Worm (Caenorhabditis elegans): ENCODE data around the gene sft-4.

sft-4 gene

ce11 chrX:5780672-5781182 is at the start of gene sft-4:
TSS of gene sft-4 (minus strand) at chrX:5780722.
- TF ChIP-seq egl-27 (tag; optimal IDR thresholded peaks at IDR 0.05), result no peak
- no peak for TF ChIP-seq unc-98 (GFP tag; IDR thresholded peaks at IDR 0.05)
- no peak for TF ChIP-seq C04F5.9 (tag; optimal IDR thresholded peaks at IDR 0.05)
- no peak for TF ChIP-seq ceh-82 (tag; optimal IDR thresholded peaks at IDR 0.05)
- peak; percentile 55 for TF ChIP-seq nhr-19 (GFP tag; conservative IDR thresholded peaks at IDR 0.05)
- TF ChIP-seq xbp-1 (tag; optimal IDR thresholded peaks at IDR 0.05), result no peak
- TF ChIP-seq mep-1 (tag; optimal IDR thresholded peaks at IDR 0.05), result peak; percentile 40
- TF ChIP-seq snu-23 (GFP tag; optimal IDR thresholded peaks at IDR 0.05), result peak; percentile 65
- peak; percentile 14 for TF ChIP-seq lir-3 (tag; optimal IDR thresholded peaks at IDR 0.05; ENCODE audit: poor library complexity)
- no peak for TF ChIP-seq irx-1 (tag; optimal IDR thresholded peaks at IDR 0.05)
- peak; percentile 26 for TF ChIP-seq dsc-1 (tag; optimal IDR thresholded peaks at IDR 0.05)
- TF ChIP-seq nhr-71 (tag; optimal IDR thresholded peaks at IDR 0.05), result peak; percentile 77
- TF ChIP-seq nhr-77 (tag; optimal IDR thresholded peaks at IDR 0.05), result no peak
- TF ChIP-seq ama-1 (optimal IDR thresholded peaks at IDR 0.05), result no peak
- TF ChIP-seq elt-2 (tag; optimal IDR thresholded peaks at IDR 0.05), result peak; percentile 9
- TF ChIP-seq pag-3 (tag; optimal IDR thresholded peaks at IDR 0.05; ENCODE audit: borderline replicate concordance, insufficient read depth), result no peak
- TF ChIP-seq lsy-2 (tag; optimal IDR thresholded peaks at IDR 0.05), result peak; percentile 39 to 40
- no peak for TF ChIP-seq unc-130 (tag; optimal IDR thresholded peaks at IDR 0.05)
- peak; percentile 44 for TF ChIP-seq blmp-1 (tag; optimal IDR thresholded peaks at IDR 0.05)
- no peak for TF ChIP-seq sup-37 (GFP tag; optimal IDR thresholded peaks at IDR 0.05)
- no peak for TF ChIP-seq snpc-4 (tag; optimal IDR thresholded peaks at IDR 0.05)
- no peak for TF ChIP-seq nhr-12 (tag; optimal IDR thresholded peaks at IDR 0.05)
- no peak for TF ChIP-seq hpl-2 (GFP tag; optimal IDR thresholded peaks at IDR 0.05)
- no peak for TF ChIP-seq nhr-28 (tag; optimal IDR thresholded peaks at IDR 0.05)
- TF ChIP-seq lin-35 (GFP tag; optimal IDR thresholded peaks at IDR 0.05), result peak in 1 of 2 experiments; percentile 1
- no peak for TF ChIP-seq alr-1 (tag; optimal IDR thresholded peaks at IDR 0.05; ENCODE audit: borderline replicate concordance)
- peak in 1 of 2 experiments; percentile 85 for TF ChIP-seq mdl-1 (tag; optimal IDR thresholded peaks at IDR 0.05)
- no peak for TF ChIP-seq ceh-90 (tag; optimal IDR thresholded peaks at IDR 0.05)
- no peak for TF ChIP-seq pax-3 (tag; optimal IDR thresholded peaks at IDR 0.05)
- peak; percentile 17 for TF ChIP-seq nhr-47 (tag; optimal IDR thresholded peaks at IDR 0.05)
- TF ChIP-seq grh-1 (GFP tag; IDR thresholded peaks at IDR 0.05), result no peak
- TF ChIP-seq efl-1 (optimal IDR thresholded peaks at IDR 0.05), result peak; percentile 0 to 11
- no peak for TF ChIP-seq efl-1 (GFP tag; optimal IDR thresholded peaks at IDR 0.05 in 1 of 2)
- no peak for TF ChIP-seq zip-4 (GFP tag; optimal IDR thresholded peaks at IDR 0.05)
- peak in 2 of 6 experiments; percentile 15 to 17 for TF ChIP-seq elt-3 (tag; optimal IDR thresholded peaks at IDR 0.05)
- peak; percentile 38 for TF ChIP-seq swsn-7 (tag; optimal IDR thresholded peaks at IDR 0.05)
- TF ChIP-seq rnt-1 (tag; optimal IDR thresholded peaks at IDR 0.05), result peak; percentile 61
- peak; percentile 36 for TF ChIP-seq nhr-85 (tag)
- no peak for TF ChIP-seq sox-4 (tag; optimal IDR thresholded peaks at IDR 0.05)
- peak; percentile 35 for TF ChIP-seq nhr-90 (tag; optimal IDR thresholded peaks at IDR 0.05; ENCODE audit: poor library complexity)
- TF ChIP-seq unc-62 (GFP tag; optimal IDR thresholded peaks at IDR 0.05), result no peak
- no peak for TF ChIP-seq ets-5 (GFP tag; IDR thresholded peaks at IDR 0.05)
- TF ChIP-seq hlh-17 (GFP tag; optimal IDR thresholded peaks at IDR 0.05; ENCODE audit: borderline replicate concordance), result no peak
- TF ChIP-seq Y116A8C.19 (tag; optimal IDR thresholded peaks at IDR 0.05; ENCODE audit: borderline replicate concordance), result no peak
- peak; percentile 50 for TF ChIP-seq ztf-4 (tag; optimal IDR thresholded peaks at IDR 0.05)
- TF ChIP-seq nhr-20 (tag; optimal IDR thresholded peaks at IDR 0.05), result peak; percentile 48
- TF ChIP-seq lin-14 (GFP tag; optimal IDR thresholded peaks at IDR 0.05), result peak; percentile 80
- no peak for TF ChIP-seq tlp-1 (tag; optimal IDR thresholded peaks at IDR 0.05)
- TF ChIP-seq lin-13 (GFP tag; optimal IDR thresholded peaks at IDR 0.05), result no peak
- no peak for TF ChIP-seq tbx-2 (tag; optimal IDR thresholded peaks at IDR 0.05)
